Worm (Caenorhabditis elegans) whole organism, L1 larva: Measurements from ENCODE around the gene srh-206.

Experiments
- aha-1 ChIP-seq: fragments of 150-350 bp; optimal IDR thresholded peaks from 2 replicates; lab custom pipeline; 2014; ENCODE audit warnings: missing biosample characterization, missing genetic modification characterization
- ama-1 ChIP-seq: fragments of 150-350 bp; optimal IDR thresholded peaks from 2 replicates; lab custom pipeline; 2014
- blmp-1 ChIP-seq: fragments of 150-350 bp; optimal IDR thresholded peaks from 2 replicates; lab custom pipeline; 2014; ENCODE audit warnings: missing biosample characterization, missing genetic modification characterization
- ceh-8 ChIP-seq: fragments of 200-800 bp; sonication (Bioruptor generic); optimal IDR thresholded peaks from 2 replicates; lab custom pipeline; 2018; ENCODE audit warnings: mild to moderate bottlenecking, missing genetic modification characterization, moderate library complexity, missing compliant biosample characterization
- ceh-90 ChIP-seq: sonication (generic microtip); optimal IDR thresholded peaks from 2 replicates; lab custom pipeline; 2016; ENCODE audit warnings: missing genetic modification characterization, missing compliant biosample characterization
- dpl-1 ChIP-seq, 3 experiments: fragments of 150-350 bp in 2 of 3; sonication (generic microtip) in 1 of 3; optimal IDR thresholded peaks; 2 replicates each; lab custom pipeline; 2014 to 2017; ENCODE audit warnings: missing biosample characterization in 3 of 3, missing genetic modification characterization in 3 of 3, missing genetic modification reagents in 3 of 3
- efl-1 ChIP-seq, 4 experiments: fragments of 150-350 bp; optimal IDR thresholded peaks in 3 of 4; peaks in 1 of 4; 1 replicate in 1 of 4; 2 replicates in 3 of 4; lab custom pipeline; 2014; ENCODE audit warnings: missing biosample characterization in 2 of 4, missing genetic modification characterization in 2 of 4, missing genetic modification reagents in 2 of 4
- egl-27 ChIP-seq, 2 experiments: fragments of 150-350 bp in 1 of 2; sonication (generic microtip); optimal IDR thresholded peaks; 3 replicates each; lab custom pipeline; 2017 to 2018; ENCODE audit warnings: missing biosample characterization in 2 of 2, missing genetic modification characterization in 2 of 2, missing genetic modification reagents in 2 of 2
- elt-2 ChIP-seq: sonication (generic microtip); optimal IDR thresholded peaks from 2 replicates; lab custom pipeline; 2016; ENCODE audit warnings: missing genetic modification characterization, mild to moderate bottlenecking, inconsistent platforms, missing compliant biosample characterization, missing genetic modification reagents
- fkh-4 ChIP-seq: sonication (generic microtip); optimal IDR thresholded peaks from 2 replicates; lab custom pipeline; 2016; ENCODE audit warnings: missing compliant biosample characterization, missing genetic modification characterization, borderline replicate concordance
- fkh-8 ChIP-seq: sonication (generic microtip); optimal IDR thresholded peaks from 2 replicates; lab custom pipeline; 2016; ENCODE audit warnings: mild to moderate bottlenecking, missing genetic modification characterization, missing compliant biosample characterization
- hlh-4 ChIP-seq: sonication (generic microtip); optimal IDR thresholded peaks from 2 replicates; lab custom pipeline; 2016; ENCODE audit warnings: mild to moderate bottlenecking, missing genetic modification characterization, missing compliant biosample characterization
- jun-1 ChIP-seq: fragments of 150-350 bp; optimal IDR thresholded peaks from 2 replicates; lab custom pipeline; 2014; ENCODE audit warnings: missing biosample characterization, missing genetic modification reagents, missing genetic modification characterization
- lin-14 ChIP-seq: fragments of 200-800 bp; sonication (Bioruptor generic); optimal IDR thresholded peaks from 2 replicates; lab custom pipeline; 2018; ENCODE audit warnings: mild to moderate bottlenecking, missing genetic modification characterization, moderate library complexity, missing compliant biosample characterization
- lin-35 ChIP-seq, 2 experiments: fragments of 150-350 bp; optimal IDR thresholded peaks; 2 replicates each; lab custom pipeline; 2014; ENCODE audit warnings: missing biosample characterization in 2 of 2, missing genetic modification characterization in 2 of 2, missing genetic modification reagents in 2 of 2
- mab-9 ChIP-seq: fragments of 200-800 bp; sonication (Bioruptor generic); IDR thresholded peaks from 2 replicates; pipeline ENCODE4 v1.3.6; 2022; ENCODE audit warnings: missing genetic modification reagents, missing genetic modification characterization, missing compliant biosample characterization
- mep-1 ChIP-seq: fragments of 150-350 bp; optimal IDR thresholded peaks from 2 replicates; lab custom pipeline; 2014; ENCODE audit warnings: missing biosample characterization, missing genetic modification characterization
- nhr-19 ChIP-seq: fragments of 200-800 bp; sonication (Bioruptor generic); conservative IDR thresholded peaks from 2 replicates; pipeline ENCODE4 v1.3.6; 2022; ENCODE audit warnings: missing genetic modification characterization, missing compliant biosample characterization
- nhr-20 ChIP-seq: sonication (generic microtip); optimal IDR thresholded peaks from 2 replicates; lab custom pipeline; 2016; ENCODE audit warnings: mild to moderate bottlenecking, missing genetic modification characterization, missing compliant biosample characterization
- nhr-28 ChIP-seq: fragments of 150-350 bp; optimal IDR thresholded peaks from 2 replicates; lab custom pipeline; 2014; ENCODE audit warnings: missing biosample characterization, missing genetic modification characterization
- nhr-77 ChIP-seq: fragments of 150-350 bp; optimal IDR thresholded peaks from 2 replicates; lab custom pipeline; 2014; ENCODE audit warnings: missing biosample characterization, missing genetic modification characterization
- nhr-85 ChIP-seq: sonication (generic microtip); peaks from one replicate; lab custom pipeline; 2016; ENCODE audit warnings: missing genetic modification characterization, inconsistent platforms, missing compliant biosample characterization
- pax-3 ChIP-seq: fragments of 200-800 bp; sonication (Bioruptor generic); optimal IDR thresholded peaks from 2 replicates; lab custom pipeline; 2018; ENCODE audit warnings: mild to moderate bottlenecking, missing genetic modification characterization, moderate library complexity, missing compliant biosample characterization
- skn-1 ChIP-seq: fragments of 150-350 bp; optimal IDR thresholded peaks from 2 replicates; lab custom pipeline; 2014; ENCODE audit warnings: missing biosample characterization, missing genetic modification characterization
- snu-23 ChIP-seq: sonication (generic microtip); optimal IDR thresholded peaks from 2 replicates; lab custom pipeline; 2016; ENCODE audit warnings: missing genetic modification characterization, missing compliant biosample characterization
- sup-37 ChIP-seq: fragments of 200-800 bp; sonication (Bioruptor generic); optimal IDR thresholded peaks from 2 replicates; lab custom pipeline; 2018; ENCODE audit warnings: mild to moderate bottlenecking, missing genetic modification characterization, missing compliant biosample characterization
- tbx-2 ChIP-seq: sonication (generic microtip); optimal IDR thresholded peaks from 2 replicates; lab custom pipeline; 2016; ENCODE audit warnings: missing genetic modification characterization, missing compliant biosample characterization
- tlp-1 ChIP-seq: fragments of 150-350 bp; optimal IDR thresholded peaks from 2 replicates; lab custom pipeline; 2014; ENCODE audit warnings: missing biosample characterization, missing genetic modification characterization
- unc-30 ChIP-seq: sonication (generic microtip); optimal IDR thresholded peaks from 2 replicates; lab custom pipeline; 2017; ENCODE audit warnings: missing biosample characterization, missing genetic modification characterization
- unc-62 ChIP-seq: fragments of 150-350 bp; optimal IDR thresholded peaks from 2 replicates; lab custom pipeline; 2014; ENCODE audit warnings: missing biosample characterization, missing genetic modification reagents, missing genetic modification characterization
- vab-15 ChIP-seq: sonication (generic microtip); optimal IDR thresholded peaks from 2 replicates; lab custom pipeline; 2017; ENCODE audit warnings: missing genotype, mild to moderate bottlenecking, missing genetic modification characterization, missing compliant biosample characterization
- xbp-1 ChIP-seq: sonication (generic microtip); optimal IDR thresholded peaks from 2 replicates; lab custom pipeline; 2016; ENCODE audit warnings: missing genetic modification characterization, missing compliant biosample characterization

The srh-206 gene

ce11 chrV:16918378-16918777 lies 36.3 kb downstream of the srh-206 start, which contains the start of the genes fbxa-206 and Y102A5C.2:
Gene fbxa-206 (minus strand): TSS chrV:16918478.
Gene Y102A5C.2 (plus strand): TSS chrV:16918731.
- TF ChIP-seq ceh-8 (GFP tag; lab: Kevin White, UChicago) (no peak), fkh-8 (tag; lab: Kevin White, UChicago) (no peak), vab-15 (tag; lab: Kevin White, UChicago) (no peak)

ce11 chrV:16916079-16916478 lies 38.6 kb downstream of the srh-206 start, which contains the start of gene F09C6.10:
Gene F09C6.10 (minus strand): TSS chrV:16916179.
- TF ChIP-seq jun-1 (tag; lab: Kevin White, UChicago) (no peak), mep-1 (tag; lab: Kevin White, UChicago) (no peak), tlp-1 (tag; lab: Kevin White, UChicago) (no peak), unc-62 (GFP tag; lab: Kevin White, UChicago) (no peak), nhr-28 (no peak), ama-1 (lab: Kevin White, UChicago) (no peak), nhr-19 (GFP tag; lab: Robert Waterston, UW) (no peak), nhr-85 (tag; lab: Kevin White, UChicago) (no peak), mab-9 (no peak), xbp-1 (no peak), vab-15 (tag; lab: Kevin White, UChicago) (no peak), ceh-90 (tag; lab: Kevin White, UChicago) (no peak), blmp-1 (no peak), egl-27 (tag; optimal IDR thresholded peaks at IDR 0.05; lab: Kevin White, UChicago) (no peak), hlh-4 (tag; lab: Kevin White, UChicago) (no peak)

ce11 chrV:16911934-16912333 lies 42.7 kb downstream of the srh-206 start, which contains the start of gene nhr-116:
Gene nhr-116 (plus strand): TSS chrV:16912234.
- no peak for TF ChIP-seq efl-1 (optimal IDR thresholded peaks at IDR 0.05; lab: Kevin White, UChicago)
- no peak for TF ChIP-seq efl-1 (GFP tag; optimal IDR thresholded peaks at IDR 0.05 in 1 of 2; lab: Kevin White, UChicago)
- TF ChIP-seq pax-3 (tag; lab: Kevin White, UChicago) = no peak

- no peak for TF ChIP-seq snu-23 (GFP tag; lab: Kevin White, UChicago)
- TF ChIP-seq aha-1 = no peak
- TF ChIP-seq fkh-4 = no peak
- TF ChIP-seq jun-1 (tag; lab: Kevin White, UChicago) = no peak
- TF ChIP-seq dpl-1 (GFP tag; optimal IDR thresholded peaks at IDR 0.05; lab: Kevin White, UChicago) = no peak
- TF ChIP-seq hlh-4 (tag; lab: Kevin White, UChicago) = no peak
- TF ChIP-seq nhr-77 (tag; lab: Kevin White, UChicago) = no peak
- TF ChIP-seq vab-15 (tag; lab: Kevin White, UChicago) = no peak
- TF ChIP-seq efl-1 (optimal IDR thresholded peaks at IDR 0.05; lab: Kevin White, UChicago) = no peak
- no peak for TF ChIP-seq efl-1 (GFP tag; optimal IDR thresholded peaks at IDR 0.05 in 1 of 2; lab: Kevin White, UChicago)
- no peak for TF ChIP-seq unc-62 (GFP tag; lab: Kevin White, UChicago)
- TF ChIP-seq egl-27 (tag; optimal IDR thresholded peaks at IDR 0.05; lab: Kevin White, UChicago) = no peak
These were observed 43.4 kb downstream of the srh-206 start for ce11 chrV:16911294-16911693.

ce11 chrV:16910864-16911263 lies 43.8 kb downstream of the srh-206 start:
- TF ChIP-seq elt-2 (tag; lab: Kevin White, UChicago) = peak; percentile 56
- peak; percentile 19 for TF ChIP-seq mep-1 (tag; lab: Kevin White, UChicago)
- TF ChIP-seq lin-35 (GFP tag; optimal IDR thresholded peaks at IDR 0.05; lab: Kevin White, UChicago) = peak in 1 of 2 experiments; percentile 48
- TF ChIP-seq unc-30 (tag; lab: Kevin White, UChicago) = no peak
- no peak for TF ChIP-seq tbx-2 (tag; lab: Kevin White, UChicago)
- peak; percentile 8 for TF ChIP-seq nhr-20 (tag; lab: Kevin White, UChicago)
- peak; percentile 55 for TF ChIP-seq lin-14
- peak; percentile 18 for TF ChIP-seq skn-1 (tag; lab: Kevin White, UChicago)
- no peak for TF ChIP-seq sup-37 (GFP tag; lab: Kevin White, UChicago)
- peak; percentile 3 for TF ChIP-seq fkh-8 (tag; lab: Kevin White, UChicago)
- TF ChIP-seq, all 84 proteins: peak for 7
